Fruit fly (Drosophila melanogaster): ENCODE data around the gene PolD1.

Gene PolD1

DNA sequence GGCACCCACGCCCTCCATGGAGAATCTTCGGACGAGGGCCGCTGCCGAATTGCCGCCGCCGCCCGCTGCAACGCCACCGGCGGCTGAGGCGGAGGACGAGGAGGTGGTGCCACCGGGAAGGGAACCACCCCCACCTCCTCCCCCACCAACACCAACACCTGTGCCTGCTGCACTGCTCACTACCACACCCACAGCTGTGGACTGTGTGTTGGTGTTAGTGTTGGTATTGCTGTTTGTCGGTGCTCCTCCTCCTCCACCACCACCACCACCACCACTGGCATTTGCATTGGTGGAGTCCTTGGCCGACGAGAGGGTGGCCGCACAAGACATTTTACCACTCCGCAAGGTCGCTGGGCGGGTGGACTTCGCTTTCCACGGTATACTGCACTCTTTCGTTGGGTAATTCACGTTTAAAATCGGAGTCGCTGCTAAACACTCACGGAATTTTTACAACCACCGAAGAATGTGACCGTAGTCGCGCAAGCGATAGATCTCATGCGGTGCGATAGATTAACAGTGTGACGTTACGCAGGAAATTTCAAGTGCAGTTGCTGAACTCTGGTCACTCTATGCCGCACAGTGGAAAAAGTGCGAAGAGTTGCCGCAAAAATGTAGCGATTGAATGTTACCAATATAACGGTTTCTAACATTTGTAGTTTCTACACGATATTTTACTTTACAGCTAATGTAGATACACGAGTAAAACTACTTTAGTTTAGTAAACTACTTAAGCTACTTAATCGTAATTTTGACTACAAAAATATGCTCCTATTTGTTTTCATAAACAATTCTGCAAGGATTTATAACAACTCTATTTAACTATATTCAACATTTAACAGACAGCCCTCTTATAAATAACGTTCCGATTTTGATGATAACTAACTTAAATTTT, 23.9 kb upstream of the PolD1 start, which contains the start of gene mib1 (continued):
- no peak for TF ChIP-seq hkb (optimal IDR thresholded peaks at IDR 0.05)
- 0 out of 2 replicates have a peak, but pooled peaks have one; percentile 13 for TF ChIP-seq hkb (GFP tag; IDR thresholded peaks at IDR 0.05)
- TF ChIP-seq CG12942 (GFP tag; optimal IDR thresholded peaks at IDR 0.05), result no peak
- TF ChIP-seq inv (GFP tag; IDR thresholded peaks at IDR 0.05; ENCODE audit: partially characterized antibody), result peak; percentile 79
- TF ChIP-seq lov (optimal IDR thresholded peaks at IDR 0.05), result no peak
- peak; percentile 62; the same call in 1 of the 3 replicates for TF ChIP-seq lov (GFP tag; IDR thresholded peaks at IDR 0.05)
- peak; percentile 43 for TF ChIP-seq fu2 (GFP tag; optimal IDR thresholded peaks at IDR 0.05)
- TF ChIP-seq ems (GFP tag; optimal IDR thresholded peaks at IDR 0.05), result peak; percentile 38
- no peak for TF ChIP-seq CG11723 (GFP tag; optimal IDR thresholded peaks at IDR 0.05)
- TF ChIP-seq Camta (GFP tag; optimal IDR thresholded peaks at IDR 0.05), result no peak
- peak; percentile 42 for TF ChIP-seq CG10462 (GFP tag; optimal IDR thresholded peaks at IDR 0.05)
- no peak for TF ChIP-seq fru (optimal IDR thresholded peaks at IDR 0.05)
- TF ChIP-seq CG7928 (GFP tag; optimal IDR thresholded peaks at IDR 0.05), result no peak
- peak; percentile 84 for TF ChIP-seq hb (GFP tag; IDR thresholded peaks at IDR 0.05; ENCODE audit: partially characterized antibody)
- no peak for TF ChIP-seq CG1792 (GFP tag; optimal IDR thresholded peaks at IDR 0.05)
- TF ChIP-seq Hey (tag; optimal IDR thresholded peaks at IDR 0.05), result no peak
- peak; percentile 10 for TF ChIP-seq odd (GFP tag; optimal IDR thresholded peaks at IDR 0.05)
- peak; percentile 95 for TF ChIP-seq bbx (GFP tag; IDR thresholded peaks at IDR 0.05; ENCODE audit: partially characterized antibody)
- peak; percentile 6 for TF ChIP-seq her (GFP tag; optimal IDR thresholded peaks at IDR 0.05)
- peak; percentile 86 for TF ChIP-seq kah (GFP tag; optimal IDR thresholded peaks at IDR 0.05)
- TF ChIP-seq cad (GFP tag; optimal IDR thresholded peaks at IDR 0.05), result peak; percentile 69
- TF ChIP-seq tin (GFP tag; optimal IDR thresholded peaks at IDR 0.05), result no peak
- peak; percentile 94 for TF ChIP-seq CG42726 (GFP tag; IDR thresholded peaks at IDR 0.05; ENCODE audit: partially characterized antibody)
- TF ChIP-seq tx (GFP tag; optimal IDR thresholded peaks at IDR 0.05), result no peak
- TF ChIP-seq dmrt99B (tag; optimal IDR thresholded peaks at IDR 0.05), result peak; percentile 37
- TF ChIP-seq CG3847 (GFP tag; IDR thresholded peaks at IDR 0.05), result peak; percentile 89
- peak; percentile 62 for TF ChIP-seq Dek (tag; optimal IDR thresholded peaks at IDR 0.05)
- no peak for TF ChIP-seq br (optimal IDR thresholded peaks at IDR 0.05)
- TF ChIP-seq CG8281 (tag; optimal IDR thresholded peaks at IDR 0.05), result no peak
- no peak for TF ChIP-seq Lim3 (GFP tag; IDR thresholded peaks at IDR 0.05)
- peak; percentile 65 for TF ChIP-seq CG9437 (GFP tag; optimal IDR thresholded peaks at IDR 0.05)
- TF ChIP-seq CG11504 (tag; optimal IDR thresholded peaks at IDR 0.05), result peak; percentile 55
- peak; percentile 99 for TF ChIP-seq CG9797 (GFP tag; optimal IDR thresholded peaks at IDR 0.05)
- no peak for TF ChIP-seq CG18764 (GFP tag; optimal IDR thresholded peaks at IDR 0.05)
- no peak for TF ChIP-seq bab2 (GFP tag; optimal IDR thresholded peaks at IDR 0.05)
- peak; percentile 40 for TF ChIP-seq CG2120 (GFP tag; optimal IDR thresholded peaks at IDR 0.05)
- TF ChIP-seq dimm (GFP tag; IDR thresholded peaks at IDR 0.05), result no peak
- TF ChIP-seq CG11456 (GFP tag; IDR thresholded peaks at IDR 0.05), result peak; percentile 63; the same call in 2 of the 3 replicates
- peak; percentile 84 for TF ChIP-seq HLH4C (GFP tag; IDR thresholded peaks at IDR 0.05; ENCODE audit: partially characterized antibody)
- TF ChIP-seq nerfin-1 (tag; optimal IDR thresholded peaks at IDR 0.05), result peak; percentile 100
- TF ChIP-seq CG5180 (GFP tag; optimal IDR thresholded peaks at IDR 0.05), result no peak
- 0 out of 2 replicates have a peak, but pooled peaks have one; percentile 25 for TF ChIP-seq stc (GFP tag; IDR thresholded peaks at IDR 0.05)
- no peak for TF ChIP-seq CG6272 (GFP tag; IDR thresholded peaks at IDR 0.05)
- TF ChIP-seq Adf1 (GFP tag; IDR thresholded peaks at IDR 0.05), result peak; percentile 38; the same call in 1 of the 2 replicates
- TF ChIP-seq MBD-R2 (GFP tag; IDR thresholded peaks at IDR 0.05), result peak; percentile 81; the same call in 1 of the 2 replicates
- peak; percentile 99 for TF ChIP-seq Lhr (GFP tag; optimal IDR thresholded peaks at IDR 0.05)
- peak; percentile 4 for TF ChIP-seq ac (GFP tag; optimal IDR thresholded peaks at IDR 0.05)
- TF ChIP-seq Lpt (GFP tag; optimal IDR thresholded peaks at IDR 0.05), result no peak
- TF ChIP-seq Atf6 (GFP tag; IDR thresholded peaks at IDR 0.05), result peak; percentile 23; the same call in 1 of the 2 replicates
- TF ChIP-seq Asciz (GFP tag; optimal IDR thresholded peaks at IDR 0.05), result no peak
